Worm (Caenorhabditis elegans): ENCODE results near the gene nceh-1.

DNA sequence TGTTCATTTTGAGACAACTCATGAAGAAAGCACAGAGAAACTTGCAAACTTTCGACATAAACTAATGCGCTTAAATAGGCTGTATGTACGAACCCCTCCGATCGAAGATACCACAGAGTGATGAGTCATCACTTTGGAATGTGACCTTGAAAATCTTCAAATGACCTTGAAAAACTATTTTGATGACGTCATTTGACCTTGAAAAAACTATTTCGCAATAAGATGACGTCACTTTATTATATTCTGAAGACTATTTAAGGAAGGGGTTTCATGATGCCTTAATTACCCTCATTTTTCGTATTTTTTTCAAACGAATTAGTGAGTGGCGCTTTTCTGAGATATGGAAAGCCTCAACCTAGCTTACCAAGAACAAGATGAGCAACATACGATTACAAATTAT, 43.9 kb downstream of the nceh-1 start, which contains the start of gene C25F9.2:
- TF ChIP-seq ztf-4 (tag; optimal IDR thresholded peaks at IDR 0.05) (no peak), unc-62 (GFP tag; optimal IDR thresholded peaks at IDR 0.05) (no peak)
